Fruit fly (Drosophila melanogaster): ENCODE results near the gene CG31446.

Gene CG31446

DNA sequence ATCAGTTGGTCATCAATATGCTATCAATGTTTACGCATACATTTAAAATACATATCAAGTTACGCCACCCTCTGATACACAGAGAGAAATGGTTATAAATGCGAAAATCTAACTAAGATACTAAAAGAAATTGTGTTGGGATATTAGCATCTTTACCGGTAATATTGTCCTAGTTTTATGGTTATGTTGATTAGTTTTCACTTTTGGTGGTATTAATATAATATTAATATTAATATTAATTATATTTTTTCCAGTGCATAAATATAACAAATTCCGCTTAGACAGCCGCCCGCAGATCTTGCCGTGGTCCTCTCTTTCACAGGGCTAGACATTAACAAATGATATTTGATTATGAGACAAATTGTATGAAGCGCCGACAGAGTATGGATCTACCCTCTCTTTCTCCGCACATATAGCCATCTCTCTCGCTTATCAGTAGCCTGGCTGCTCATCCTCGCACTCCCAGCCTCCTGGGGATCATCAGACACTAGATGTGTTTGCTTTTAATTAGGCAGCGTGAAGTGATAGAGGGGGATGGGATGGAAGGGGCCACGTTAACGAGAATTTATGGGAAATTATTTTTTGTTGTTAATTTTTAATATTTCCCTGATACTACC, 40.1 kb upstream of the CG31446 start (continued):
- no peak for TF ChIP-seq CG9139 (GFP tag; optimal IDR thresholded peaks at IDR 0.05)
- peak; percentile 9 for TF ChIP-seq cyc (GFP tag; optimal IDR thresholded peaks at IDR 0.05)
- peak; percentile 18 for TF ChIP-seq Hr39 (GFP tag; optimal IDR thresholded peaks at IDR 0.05)
- TF ChIP-seq spab (GFP tag; optimal IDR thresholded peaks at IDR 0.05) = peak; percentile 44
- no peak for TF ChIP-seq CG16779 (tag; optimal IDR thresholded peaks at IDR 0.05)
- peak; percentile 41 for TF ChIP-seq CG8632 (GFP tag; optimal IDR thresholded peaks at IDR 0.05)
- no peak for TF ChIP-seq CG6276 (GFP tag; optimal IDR thresholded peaks at IDR 0.05)
- TF ChIP-seq Sox102F (GFP tag; optimal IDR thresholded peaks at IDR 0.05) = peak; percentile 1
- no peak for TF ChIP-seq CG7368 (GFP tag; optimal IDR thresholded peaks at IDR 0.05)
- no peak for TF ChIP-seq ss (GFP tag; optimal IDR thresholded peaks at IDR 0.05)
- peak; percentile 12 for TF ChIP-seq topi (GFP tag; optimal IDR thresholded peaks at IDR 0.05)
- TF ChIP-seq CG6163 (GFP tag; IDR thresholded peaks at IDR 0.05) = peak; percentile 64
- peak; percentile 41 for TF ChIP-seq CG34406 (GFP tag; optimal IDR thresholded peaks at IDR 0.05)
- TF ChIP-seq Hr38 (GFP tag; optimal IDR thresholded peaks at IDR 0.05) = no peak
- no peak for TF ChIP-seq fd85E (GFP tag; optimal IDR thresholded peaks at IDR 0.05)
- TF ChIP-seq Lpt (GFP tag; optimal IDR thresholded peaks at IDR 0.05) = no peak
- peak; percentile 30 for TF ChIP-seq Met (GFP tag; optimal IDR thresholded peaks at IDR 0.05)
- peak; percentile 49 for TF ChIP-seq CG3032 (tag; optimal IDR thresholded peaks at IDR 0.05)
- TF ChIP-seq CG10631 (GFP tag; optimal IDR thresholded peaks at IDR 0.05) = peak; percentile 53
- TF ChIP-seq achi (GFP tag; optimal IDR thresholded peaks at IDR 0.05) = peak; percentile 48
- no peak for TF ChIP-seq CG1621 (tag; optimal IDR thresholded peaks at IDR 0.05)
- TF ChIP-seq Eip75B (GFP tag; optimal IDR thresholded peaks at IDR 0.05) = no peak

DNA sequence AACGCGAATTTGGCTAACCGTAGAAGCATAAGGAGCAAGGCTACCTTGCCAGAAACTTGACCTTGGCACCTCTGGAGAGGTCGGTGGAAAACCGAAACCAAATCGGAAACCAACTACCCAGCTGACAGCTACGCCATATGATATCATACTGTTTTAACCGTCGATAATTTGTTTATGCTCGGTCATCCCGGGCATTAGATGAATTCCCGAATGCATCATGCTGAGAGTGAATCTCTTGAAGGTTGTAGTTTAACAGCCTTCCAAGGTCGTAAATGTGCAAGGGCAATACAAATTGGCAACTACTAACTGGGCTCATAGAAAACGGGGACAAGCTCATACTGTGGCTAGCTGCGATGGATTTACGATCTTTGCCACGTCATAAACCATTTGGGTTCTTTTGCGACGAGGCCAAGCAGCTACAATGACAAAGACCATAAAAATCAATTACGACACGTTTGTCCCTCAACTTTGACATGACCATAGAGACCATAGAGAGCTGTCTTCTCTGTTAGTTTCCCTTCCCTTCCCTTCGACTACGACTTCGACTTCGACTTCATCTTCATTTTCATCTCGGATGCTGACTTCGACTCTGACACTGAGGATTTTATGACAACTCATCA, 39.0 kb upstream of the CG31446 start:
- TF ChIP-seq spab (GFP tag; optimal IDR thresholded peaks at IDR 0.05) (no peak), esn (GFP tag; optimal IDR thresholded peaks at IDR 0.05) (no peak), CG3919 (GFP tag; optimal IDR thresholded peaks at IDR 0.05) (no peak), lz (GFP tag; optimal IDR thresholded peaks at IDR 0.05) (no peak), OdsH (GFP tag; optimal IDR thresholded peaks at IDR 0.05) (no peak), topi (GFP tag; optimal IDR thresholded peaks at IDR 0.05) (no peak), CG9139 (GFP tag; optimal IDR thresholded peaks at IDR 0.05) (no peak), CG31627 (GFP tag; optimal IDR thresholded peaks at IDR 0.05) (no peak), CG7368 (GFP tag; optimal IDR thresholded peaks at IDR 0.05) (no peak), CG11902 (GFP tag; optimal IDR thresholded peaks at IDR 0.05) (no peak), Ets96B (tag; optimal IDR thresholded peaks at IDR 0.05) (no peak), CG6163 (GFP tag; IDR thresholded peaks at IDR 0.05) (no peak), CG34406 (GFP tag; optimal IDR thresholded peaks at IDR 0.05) (no peak), CG8319 (GFP tag; optimal IDR thresholded peaks at IDR 0.05) (no peak), fd85E (GFP tag; optimal IDR thresholded peaks at IDR 0.05) (no peak), net (GFP tag; optimal IDR thresholded peaks at IDR 0.05) (no peak), salr (GFP tag; optimal IDR thresholded peaks at IDR 0.05) (no peak), pdm3 (GFP tag; optimal IDR thresholded peaks at IDR 0.05) (no peak)

DNA sequence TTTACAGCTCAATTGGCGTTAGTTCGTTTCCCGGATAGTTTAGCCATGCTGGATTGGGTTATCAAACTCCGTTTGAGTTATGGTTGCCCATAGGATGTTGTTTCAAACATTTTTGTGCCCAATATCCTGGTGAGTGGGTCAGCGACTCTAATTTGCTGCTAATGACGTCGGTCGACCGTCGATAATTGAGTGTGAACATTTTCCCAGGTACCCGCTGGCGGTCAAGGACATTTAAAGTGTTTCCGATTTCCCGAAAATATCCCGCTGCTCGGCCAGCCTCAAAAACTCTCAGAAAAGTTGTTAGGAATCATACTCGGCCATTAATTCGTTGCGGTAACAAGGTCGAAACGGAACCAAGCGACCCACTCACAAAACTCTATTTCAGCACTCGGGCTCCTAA, 38.0 kb upstream of the CG31446 start:
- TF ChIP-seq CG11294 (GFP tag; IDR thresholded peaks at IDR 0.05) (no peak), CG11762 (GFP tag; optimal IDR thresholded peaks at IDR 0.05; ENCODE audit: insufficient read depth) (no peak), salr (GFP tag; optimal IDR thresholded peaks at IDR 0.05) (no peak), CG4318 (GFP tag; optimal IDR thresholded peaks at IDR 0.05) (no peak), Smox (GFP tag; optimal IDR thresholded peaks at IDR 0.05) (no peak), CG3919 (GFP tag; optimal IDR thresholded peaks at IDR 0.05) (no peak), CG8632 (GFP tag; optimal IDR thresholded peaks at IDR 0.05) (no peak), lz (GFP tag; optimal IDR thresholded peaks at IDR 0.05) (no peak), Ets96B (tag; optimal IDR thresholded peaks at IDR 0.05) (no peak), CG6808 (GFP tag; optimal IDR thresholded peaks at IDR 0.05) (no peak), CG6276 (GFP tag; optimal IDR thresholded peaks at IDR 0.05) (no peak), cyc (GFP tag; optimal IDR thresholded peaks at IDR 0.05) (no peak)

All from whole organism, prepupa.